Worm (Caenorhabditis elegans): ENCODE measurements around the gene C17G10.7.

DNA sequence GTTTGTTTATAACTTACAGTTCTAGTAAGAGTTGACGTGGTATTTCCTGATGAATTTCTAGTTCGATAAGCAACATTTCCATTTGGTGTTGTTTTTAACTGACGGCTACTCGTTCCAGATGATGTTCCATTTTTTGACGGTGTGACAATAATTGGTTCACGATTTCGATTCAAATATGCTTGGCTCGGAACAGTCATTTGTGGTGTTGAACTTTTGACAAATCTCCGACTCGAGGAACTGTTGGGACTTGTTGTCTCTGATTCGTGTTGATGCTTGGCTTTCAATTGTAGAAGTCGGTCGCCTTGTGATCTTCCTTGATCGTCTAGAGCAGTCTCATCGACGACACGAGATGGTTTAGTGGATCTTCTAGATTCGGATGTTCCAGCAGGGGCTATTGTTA, 16.1 kb downstream of the C17G10.7 start:
- no peak for TF ChIP-seq dao-5 (tag; optimal IDR thresholded peaks at IDR 0.05)
- no peak for TF ChIP-seq W03F9.2 (tag; optimal IDR thresholded peaks at IDR 0.05)
- TF ChIP-seq him-1 (tag; optimal IDR thresholded peaks at IDR 0.05), result no peak

Measured in whole organism, L4/young adult.